Fruit fly (Drosophila melanogaster): ENCODE results near the gene iPLA2-VIA.

The iPLA2-VIA gene

dm6 chr3L:9907719-9908170 is 43.6 kb upstream of the iPLA2-VIA start, which contains the start of gene bma (continued):
- no peak for TF ChIP-seq CG15514 (GFP tag; optimal IDR thresholded peaks at IDR 0.05)
- no peak for TF ChIP-seq CG30431 (GFP tag; optimal IDR thresholded peaks at IDR 0.05)
- no peak for TF ChIP-seq h (optimal IDR thresholded peaks at IDR 0.05)
- TF ChIP-seq CoRest (tag; optimal IDR thresholded peaks at IDR 0.05) = no peak
- TF ChIP-seq Side (GFP tag; optimal IDR thresholded peaks at IDR 0.05) = no peak
- no peak for TF ChIP-seq ab (GFP tag; optimal IDR thresholded peaks at IDR 0.05)
- TF ChIP-seq az2 (GFP tag; optimal IDR thresholded peaks at IDR 0.05) = no peak
- peak; percentile 75 for TF ChIP-seq Deaf1 (tag; optimal IDR thresholded peaks at IDR 0.05)
- TF ChIP-seq CG5180 (GFP tag; optimal IDR thresholded peaks at IDR 0.05) = peak; percentile 88
- TF ChIP-seq scrt (GFP tag; optimal IDR thresholded peaks at IDR 0.05) = peak; percentile 97
- TF ChIP-seq CG7357 (GFP tag; IDR thresholded peaks at IDR 0.05) = no peak
- TF ChIP-seq CG3407 (GFP tag; optimal IDR thresholded peaks at IDR 0.05) = no peak
- TF ChIP-seq Vsx1 (GFP tag; optimal IDR thresholded peaks at IDR 0.05) = no peak
- TF ChIP-seq CG1792 (GFP tag; optimal IDR thresholded peaks at IDR 0.05) = no peak
- TF ChIP-seq CG14965 (GFP tag; optimal IDR thresholded peaks at IDR 0.05; ENCODE audit: borderline replicate concordance) = no peak
- no peak for TF ChIP-seq CG7928 (GFP tag; optimal IDR thresholded peaks at IDR 0.05)
- TF ChIP-seq abd-A (tag; optimal IDR thresholded peaks at IDR 0.05) = peak; percentile 11
- TF ChIP-seq CG4854 (GFP tag; optimal IDR thresholded peaks at IDR 0.05) = no peak
- no peak for TF ChIP-seq Sry-δ (GFP tag; optimal IDR thresholded peaks at IDR 0.05)

dm6 chr3L:9904988-9905387 is 40.8 kb upstream of the iPLA2-VIA start:
- TF ChIP-seq unpg (GFP tag; optimal IDR thresholded peaks at IDR 0.05) = no peak
- no peak for TF ChIP-seq CG16863 (GFP tag; optimal IDR thresholded peaks at IDR 0.05)
- TF ChIP-seq abd-A (tag; optimal IDR thresholded peaks at IDR 0.05) = peak; percentile 35
- TF ChIP-seq CG13894 (tag; optimal IDR thresholded peaks at IDR 0.05) = peak; percentile 21
- TF ChIP-seq scrt (GFP tag; optimal IDR thresholded peaks at IDR 0.05) = peak; percentile 72
- no peak for TF ChIP-seq CG10366 (GFP tag; IDR thresholded peaks at IDR 0.05)
- no peak for TF ChIP-seq NK7.1 (GFP tag; optimal IDR thresholded peaks at IDR 0.05)
- no peak for TF ChIP-seq PHDP (tag; optimal IDR thresholded peaks at IDR 0.05)
- TF ChIP-seq CG18764 (GFP tag; optimal IDR thresholded peaks at IDR 0.05) = no peak
- TF ChIP-seq onecut (GFP tag; IDR thresholded peaks at IDR 0.05) = peak; percentile 76
- TF ChIP-seq CG8089 (GFP tag; optimal IDR thresholded peaks at IDR 0.05) = no peak
- peak; percentile 8 for TF ChIP-seq Ets65A (GFP tag)

- TF ChIP-seq CG2116 (GFP tag; optimal IDR thresholded peaks at IDR 0.05) (peak; percentile 26), CG1792 (GFP tag; optimal IDR thresholded peaks at IDR 0.05) (no peak), Side (GFP tag; optimal IDR thresholded peaks at IDR 0.05) (peak; percentile 27), CG10462 (GFP tag; optimal IDR thresholded peaks at IDR 0.05) (no peak), Lpt (GFP tag; optimal IDR thresholded peaks at IDR 0.05) (no peak), Atf6 (GFP tag; IDR thresholded peaks at IDR 0.05) (no peak), lab (GFP tag; optimal IDR thresholded peaks at IDR 0.05) (peak; percentile 55), Blimp-1 (GFP tag; optimal IDR thresholded peaks at IDR 0.05) (no peak), dimm (GFP tag; IDR thresholded peaks at IDR 0.05) (no peak), so (GFP tag; IDR thresholded peaks at IDR 0.05) (no peak), CG17802 (tag; optimal IDR thresholded peaks at IDR 0.05) (no peak), slou (GFP tag; optimal IDR thresholded peaks at IDR 0.05) (no peak), CG12942 (GFP tag; optimal IDR thresholded peaks at IDR 0.05) (no peak), Fer3 (tag; optimal IDR thresholded peaks at IDR 0.05) (peak; percentile 33), lbe (GFP tag; optimal IDR thresholded peaks at IDR 0.05) (peak; percentile 26), lmd (GFP tag; IDR thresholded peaks at IDR 0.05) (no peak; the same call in 1 of the 2 replicates), cg (GFP tag; optimal IDR thresholded peaks at IDR 0.05) (peak; percentile 11), tin (GFP tag; optimal IDR thresholded peaks at IDR 0.05) (peak; percentile 43), ttk (GFP tag; IDR thresholded peaks at IDR 0.05) (no peak), CG4617 (GFP tag; optimal IDR thresholded peaks at IDR 0.05; ENCODE audit: borderline replicate concordance) (peak; percentile 72), Doc2 (GFP tag; IDR thresholded peaks at IDR 0.05) (no peak), CG17829 (tag; optimal IDR thresholded peaks at IDR 0.05) (no peak)
Measured at dm6 chr3L:9899046-9899659, 35.0 kb upstream of the iPLA2-VIA start, which contains the start of gene nudE. Gene nudE, plus strand, starts transcription at chr3L:9899241.

Measured in whole organism, embryonic.